Worm (Caenorhabditis elegans) whole organism, young adult: ENCODE results near the gene frm-10.
A peak's percentile ranks its signal among the peaks of the same experiment; 100 is the strongest.
"Not testable (repeated sequence)": the region's sequence is repeated elsewhere in the genome, so short reads cannot be mapped to it uniquely, and the experiment has no call there.

Experiments used
- B0035.1 ChIP-seq: sonication (generic microtip); optimal IDR thresholded peaks from 2 replicates; lab custom pipeline; 2016; ENCODE audit warnings: missing genetic modification characterization, mild to moderate bottlenecking, missing compliant biosample characterization, missing genotype, missing genetic modification reagents
- B0336.3 ChIP-seq: fragments of 200-800 bp; sonication (Bioruptor generic); IDR thresholded peaks from 2 replicates; pipeline ENCODE4 v1.3.6; 2022; ENCODE audit warnings: missing genetic modification characterization, missing compliant biosample characterization
- F55B11.4 ChIP-seq: sonication (generic microtip); optimal IDR thresholded peaks from 2 replicates; lab custom pipeline; 2016; ENCODE audit warnings: missing compliant biosample characterization, missing genetic modification characterization, borderline replicate concordance; ENCODE audit not compliant: insufficient read depth
- F57A8.1 ChIP-seq: fragments of 200-800 bp; sonication (Bioruptor generic); optimal IDR thresholded peaks from 2 replicates; lab custom pipeline; 2018; ENCODE audit warnings: mild to moderate bottlenecking, missing genetic modification characterization, moderate library complexity, missing compliant biosample characterization
- K11D2.4 ChIP-seq: fragments of 200-800 bp; sonication (Bioruptor generic); IDR thresholded peaks from 2 replicates; pipeline ENCODE4 v1.3.6; 2022; ENCODE audit warnings: missing genetic modification reagents, missing genetic modification characterization, missing compliant biosample characterization
- T07F8.4 ChIP-seq: sonication (generic microtip); optimal IDR thresholded peaks from 2 replicates; lab custom pipeline; 2016; ENCODE audit warnings: mild to moderate bottlenecking, missing genetic modification characterization, moderate library complexity, missing compliant biosample characterization
- T26A5.8 ChIP-seq: sonication (generic microtip); optimal IDR thresholded peaks from 2 replicates; lab custom pipeline; 2016; ENCODE audit warnings: missing genetic modification characterization, missing compliant biosample characterization
- atf-7 ChIP-seq: sonication (generic microtip); optimal IDR thresholded peaks from 2 replicates; lab custom pipeline; 2017; ENCODE audit warnings: mild to moderate bottlenecking, missing genetic modification characterization, missing compliant biosample characterization
- athp-1 ChIP-seq: sonication (generic microtip); optimal IDR thresholded peaks from 2 replicates; lab custom pipeline; 2017; ENCODE audit warnings: mild to moderate bottlenecking, missing genetic modification characterization, missing compliant biosample characterization
- cebp-1 ChIP-seq, 2 experiments: fragments of 200-800 bp in 1 of 2; sonication (Bioruptor generic) in 1 of 2; sonication (generic microtip) in 1 of 2; IDR thresholded peaks in 1 of 2; optimal IDR thresholded peaks in 1 of 2; 2 replicates each; pipeline versions ENCODE4 v1.3.6 to Lab custom; 2017 to 2022; ENCODE audit warnings: missing compliant biosample characterization in 2 of 2, missing genetic modification characterization in 2 of 2, mild to moderate bottlenecking in 1 of 2, missing genetic modification reagents in 1 of 2, moderate library complexity in 1 of 2
- ceh-40 ChIP-seq: fragments of 200-800 bp; sonication (Bioruptor generic); IDR thresholded peaks from 2 replicates; pipeline ENCODE4 v1.3.6; 2022; ENCODE audit warnings: missing genetic modification characterization, missing compliant biosample characterization
- egl-44 ChIP-seq: fragments of 200-800 bp; sonication (Bioruptor generic); IDR thresholded peaks from 2 replicates; pipeline ENCODE4 v1.3.6; 2022; ENCODE audit warnings: missing genetic modification reagents, missing genetic modification characterization, missing compliant biosample characterization
- egrh-3 ChIP-seq: fragments of 200-800 bp; sonication (Bioruptor generic); IDR thresholded peaks from 2 replicates; pipeline ENCODE4 v1.3.6; 2022; ENCODE audit warnings: missing genetic modification reagents, missing genetic modification characterization, missing compliant biosample characterization
- lag-1 ChIP-seq: fragments of 200-800 bp; sonication (Bioruptor generic); IDR thresholded peaks from 2 replicates; pipeline ENCODE4 v1.3.6; 2022; ENCODE audit warnings: missing genetic modification reagents, missing genetic modification characterization, missing compliant biosample characterization
- lin-35 ChIP-seq, 3 experiments: fragments of 150-350 bp in 2 of 3; sonication (generic microtip) in 1 of 3; optimal IDR thresholded peaks; 2 replicates each; lab custom pipeline; 2014 to 2018; ENCODE audit warnings: missing biosample characterization in 3 of 3, missing genetic modification characterization in 3 of 3, missing genetic modification reagents in 3 of 3
- lin-54 ChIP-seq: fragments of 200-800 bp; sonication (Bioruptor generic); optimal IDR thresholded peaks from 2 replicates; lab custom pipeline; 2018; ENCODE audit warnings: mild to moderate bottlenecking, missing genetic modification characterization, missing compliant biosample characterization
- lir-1 ChIP-seq: fragments of 200-800 bp; sonication (Bioruptor generic); conservative IDR thresholded peaks from 2 replicates; pipeline ENCODE4 v1.3.6; 2022; ENCODE audit warnings: missing genetic modification reagents, missing genetic modification characterization, missing compliant biosample characterization
- lsy-27 ChIP-seq: sonication (generic microtip); optimal IDR thresholded peaks from 2 replicates; lab custom pipeline; 2017; ENCODE audit warnings: missing genetic modification characterization, mild to moderate bottlenecking, missing compliant biosample characterization, antibody characterized with exemption, missing genotype, borderline replicate concordance; ENCODE audit not compliant: insufficient read depth
- madf-8 ChIP-seq: fragments of 200-800 bp; sonication (Bioruptor generic); conservative IDR thresholded peaks from 2 replicates; pipeline ENCODE4 v1.3.6; 2022; ENCODE audit warnings: missing genetic modification reagents, missing genetic modification characterization, missing compliant biosample characterization
- mxl-1 ChIP-seq: sonication (generic microtip); optimal IDR thresholded peaks from 2 replicates; lab custom pipeline; 2016; ENCODE audit warnings: missing genetic modification characterization, missing compliant biosample characterization
- nfya-2 ChIP-seq: fragments of 200-800 bp; sonication (Bioruptor generic); IDR thresholded peaks from 2 replicates; pipeline ENCODE4 v1.3.6; 2022; ENCODE audit warnings: missing genetic modification reagents, missing genetic modification characterization, missing compliant biosample characterization
- sea-2 ChIP-seq: fragments of 200-800 bp; sonication (Bioruptor generic); IDR thresholded peaks from 2 replicates; pipeline ENCODE4 v1.3.6; 2022; ENCODE audit warnings: missing genetic modification characterization, missing compliant biosample characterization
- snpc-1.1 ChIP-seq: sonication (generic microtip); optimal IDR thresholded peaks from 2 replicates; lab custom pipeline; 2017; ENCODE audit warnings: missing genetic modification characterization, mild to moderate bottlenecking, missing compliant biosample characterization, antibody characterized with exemption, moderate library complexity, missing genotype, missing genetic modification reagents; ENCODE audit not compliant: insufficient read depth
- tbp1 ChIP-seq: fragments of 200-800 bp; sonication (Bioruptor generic); optimal IDR thresholded peaks from 2 replicates; lab custom pipeline; 2018; ENCODE audit warnings: mild to moderate bottlenecking, missing genetic modification characterization, missing compliant biosample characterization
- tbx-9 ChIP-seq: sonication (generic microtip); optimal IDR thresholded peaks from 2 replicates; lab custom pipeline; 2016; ENCODE audit warnings: borderline replicate concordance, missing genetic modification characterization, inconsistent platforms, missing compliant biosample characterization
- zfh-2 ChIP-seq: fragments of 200-800 bp; sonication (Bioruptor generic); conservative IDR thresholded peaks from 2 replicates; pipeline ENCODE4 v1.3.6; 2022; ENCODE audit warnings: missing genetic modification reagents, missing genetic modification characterization, missing compliant biosample characterization
- zim-3 ChIP-seq: sonication (generic microtip); optimal IDR thresholded peaks from 2 replicates; lab custom pipeline; 2017; ENCODE audit warnings: mild to moderate bottlenecking, missing genetic modification characterization, moderate library complexity, missing compliant biosample characterization
- ztf-25 ChIP-seq: fragments of 200-800 bp; sonication (Bioruptor generic); IDR thresholded peaks from 2 replicates; pipeline ENCODE4 v1.3.6; 2022; ENCODE audit warnings: missing genetic modification reagents, missing genetic modification characterization, missing compliant biosample characterization
- ztf-28 ChIP-seq: fragments of 200-800 bp; sonication (Bioruptor generic); IDR thresholded peaks from 2 replicates; pipeline ENCODE4 v1.3.6; 2022; ENCODE audit warnings: missing genetic modification reagents, missing genetic modification characterization, missing compliant biosample characterization

frm-10 gene

ce11 chrV:13441661-13442060 lies 21.3 kb upstream of the frm-10 start, which contains the start of gene col-162:
Gene col-162 (plus strand): TSS chrV:13441961.
- TF ChIP-seq ceh-40 (GFP tag; lab: Robert Waterston, UW), result no peak
- TF ChIP-seq cebp-1 (GFP tag; IDR thresholded peaks at IDR 0.05; lab: Robert Waterston, UW), result no peak
- TF ChIP-seq cebp-1 (tag; optimal IDR thresholded peaks at IDR 0.05; lab: Kevin White, UChicago), result no peak
- TF ChIP-seq B0035.1 (tag; lab: Kevin White, UChicago), result no peak
- TF ChIP-seq lin-54 (GFP tag; lab: Kevin White, UChicago), result no peak
- no peak for TF ChIP-seq atf-7 (tag; lab: Kevin White, UChicago)
- TF ChIP-seq nfya-2 (GFP tag; lab: Robert Waterston, UW), result no peak
- TF ChIP-seq B0336.3 (GFP tag; lab: Robert Waterston, UW), result no peak
- TF ChIP-seq F55B11.4 (tag; lab: Kevin White, UChicago), result no peak
- TF ChIP-seq madf-8 (GFP tag; lab: Robert Waterston, UW), result no peak
- no peak for TF ChIP-seq sea-2 (GFP tag; lab: Robert Waterston, UW)

- TF ChIP-seq zfh-2 (GFP tag; lab: Robert Waterston, UW) (no peak), egrh-3 (GFP tag; lab: Robert Waterston, UW) (peak; percentile 94), ztf-25 (GFP tag; lab: Robert Waterston, UW) (0 out of 2 replicates have a peak, but pooled peaks have one; percentile 41)
Observed at ce11 chrV:13442819-13443218, 20.2 kb upstream of the frm-10 start.

- TF ChIP-seq zim-3; lsy-27 (tag; lab: Kevin White, UChicago); egl-44 (GFP tag; lab: Robert Waterston, UW): not testable (repeated sequence)
Observed at ce11 chrV:13443535-13443934, 19.5 kb upstream of the frm-10 start, which contains the start of gene Y2H9A.6. Gene Y2H9A.6 (plus strand): TSS chrV:13443835.

- no peak for TF ChIP-seq T07F8.4 (tag; lab: Kevin White, UChicago)
- TF ChIP-seq egl-44 (GFP tag; lab: Robert Waterston, UW), result no peak
- TF ChIP-seq ztf-28 (GFP tag; lab: Robert Waterston, UW), result no peak
- TF ChIP-seq F57A8.1, result no peak
- no peak for TF ChIP-seq tbp1 (GFP tag; lab: Kevin White, UChicago)
- TF ChIP-seq snpc-1.1 (tag; lab: Kevin White, UChicago), result no peak
- TF ChIP-seq madf-8 (GFP tag; lab: Robert Waterston, UW), result no peak
- TF ChIP-seq lir-1 (GFP tag; lab: Robert Waterston, UW), result no peak
- TF ChIP-seq mxl-1 (tag; lab: Kevin White, UChicago), result no peak
- no peak for TF ChIP-seq lag-1 (GFP tag; lab: Robert Waterston, UW)
- TF ChIP-seq K11D2.4 (GFP tag; lab: Robert Waterston, UW), result no peak
- no peak for TF ChIP-seq athp-1 (tag; lab: Kevin White, UChicago)
- TF ChIP-seq T26A5.8 (tag; lab: Kevin White, UChicago), result no peak
- no peak for TF ChIP-seq lin-35 (GFP tag; optimal IDR thresholded peaks at IDR 0.05; lab: Kevin White, UChicago)
- no peak for TF ChIP-seq tbx-9 (tag; lab: Kevin White, UChicago)
Observed at ce11 chrV:13445229-13445949, 17.6 kb upstream of the frm-10 start, which contains the start of gene Y2H9A.4. Gene Y2H9A.4 (plus strand): TSS chrV:13445899.
